Worm (Caenorhabditis elegans): ENCODE results near the gene rsp-2.

DNA sequence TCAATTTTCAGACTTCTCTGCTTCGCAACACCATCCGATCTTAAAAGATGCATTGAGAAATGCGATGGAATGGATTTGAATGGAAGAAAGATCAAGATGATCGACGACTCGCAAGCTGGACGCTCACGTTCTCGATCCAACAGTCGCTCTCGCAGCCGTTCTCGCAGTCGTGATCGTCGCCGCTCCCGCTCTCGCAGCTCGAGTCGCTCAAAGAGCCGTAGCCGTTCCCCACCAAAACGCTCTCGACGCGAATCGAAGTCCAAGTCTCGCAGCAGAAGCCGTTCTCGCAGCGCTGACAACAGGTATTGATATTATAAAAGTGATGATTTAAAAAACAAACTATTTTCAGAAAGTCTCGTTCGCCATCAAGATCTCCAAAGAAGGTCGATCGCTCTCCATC lies 2.4 kb upstream of the rsp-2 start:
- TF ChIP-seq tbx-11 (GFP tag; IDR thresholded peaks at IDR 0.05) (no peak), ama-1 (optimal IDR thresholded peaks at IDR 0.05) (no peak), tra-4 (tag; optimal IDR thresholded peaks at IDR 0.05) (no peak), hmg-4 (GFP tag; optimal IDR thresholded peaks at IDR 0.05) (no peak), hnd-1 (tag; optimal IDR thresholded peaks at IDR 0.05) (no peak), F13C5.2 (tag; optimal IDR thresholded peaks at IDR 0.05) (no peak), pes-1 (GFP tag; IDR thresholded peaks at IDR 0.05) (no peak), flt-1 (GFP tag; IDR thresholded peaks at IDR 0.05) (no peak), aly-1 (tag; optimal IDR thresholded peaks at IDR 0.05) (no peak), scrt-1 (GFP tag; IDR thresholded peaks at IDR 0.05) (no peak), tbx-37 (GFP tag; conservative IDR thresholded peaks at IDR 0.05) (no peak), ceh-36 (tag; optimal IDR thresholded peaks at IDR 0.05) (no peak), ets-7 (tag; optimal IDR thresholded peaks at IDR 0.05) (no peak), sea-1 (GFP tag; conservative IDR thresholded peaks at IDR 0.05) (no peak)
